Worm (Caenorhabditis elegans): ENCODE data around the gene kcnl-1.

kcnl-1 gene

DNA sequence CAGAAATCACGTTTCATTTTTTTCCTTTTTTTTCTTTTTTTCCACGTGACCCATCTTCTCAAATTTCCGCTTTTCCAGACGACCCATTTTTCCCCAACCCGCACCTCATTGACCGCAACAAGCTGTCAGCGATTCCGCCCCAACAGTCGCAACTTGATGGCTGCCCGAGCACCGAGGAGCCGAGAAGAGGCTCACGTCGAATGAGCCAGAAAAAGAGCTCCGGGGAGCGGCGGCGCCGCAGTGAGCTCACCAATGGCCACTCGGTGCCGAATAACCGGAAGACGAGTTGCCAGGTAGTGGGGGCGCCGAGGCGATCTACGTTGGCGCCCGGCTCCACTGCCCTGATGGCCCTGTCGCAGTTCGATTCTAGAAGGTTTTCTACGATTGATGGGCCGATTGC, 25.6 kb downstream of the kcnl-1 start:
- TF ChIP-seq lin-26 (GFP tag; IDR thresholded peaks at IDR 0.05) (0 out of 2 replicates have a peak, but pooled peaks have one; percentile 13), egrh-3 (GFP tag; IDR thresholded peaks at IDR 0.05) (peak; percentile 86), F57A8.1 (GFP tag; optimal IDR thresholded peaks at IDR 0.05) (no peak), C17E4.6 (GFP tag; IDR thresholded peaks at IDR 0.05) (no peak), dox-1 (GFP tag; IDR thresholded peaks at IDR 0.05) (0 out of 2 replicates have a peak, but pooled peaks have one; percentile 25), mcd-1 (GFP tag; IDR thresholded peaks at IDR 0.05) (0 out of 2 replicates have a peak, but pooled peaks have one; percentile 25), nfya-2 (GFP tag; IDR thresholded peaks at IDR 0.05) (no peak), egl-18 (GFP tag; IDR thresholded peaks at IDR 0.05) (no peak), sptf-2 (GFP tag; optimal IDR thresholded peaks at IDR 0.05) (no peak), nhr-27 (tag; optimal IDR thresholded peaks at IDR 0.05) (no peak), F55B11.4 (tag; optimal IDR thresholded peaks at IDR 0.05; ENCODE audit: borderline replicate concordance, insufficient read depth) (no peak), ceh-58 (GFP tag; IDR thresholded peaks at IDR 0.05) (no peak), ztf-3 (GFP tag; optimal IDR thresholded peaks at IDR 0.05) (no peak), nhr-120 (GFP tag; IDR thresholded peaks at IDR 0.05) (no peak), lsl-1 (GFP tag; optimal IDR thresholded peaks at IDR 0.05) (no peak), bed-2 (GFP tag; IDR thresholded peaks at IDR 0.05) (no peak), ekl-4 (GFP tag; IDR thresholded peaks at IDR 0.05) (0 out of 2 replicates have a peak, but pooled peaks have one; percentile 19), dpff-1 (tag; optimal IDR thresholded peaks at IDR 0.05) (no peak), dpl-1 (GFP tag; optimal IDR thresholded peaks at IDR 0.05) (no peak), zfh-2 (GFP tag; conservative IDR thresholded peaks at IDR 0.05) (peak; percentile 95), Y56A3A.18 (GFP tag; IDR thresholded peaks at IDR 0.05) (no peak), ztf-6 (GFP tag; IDR thresholded peaks at IDR 0.05) (no peak)

DNA sequence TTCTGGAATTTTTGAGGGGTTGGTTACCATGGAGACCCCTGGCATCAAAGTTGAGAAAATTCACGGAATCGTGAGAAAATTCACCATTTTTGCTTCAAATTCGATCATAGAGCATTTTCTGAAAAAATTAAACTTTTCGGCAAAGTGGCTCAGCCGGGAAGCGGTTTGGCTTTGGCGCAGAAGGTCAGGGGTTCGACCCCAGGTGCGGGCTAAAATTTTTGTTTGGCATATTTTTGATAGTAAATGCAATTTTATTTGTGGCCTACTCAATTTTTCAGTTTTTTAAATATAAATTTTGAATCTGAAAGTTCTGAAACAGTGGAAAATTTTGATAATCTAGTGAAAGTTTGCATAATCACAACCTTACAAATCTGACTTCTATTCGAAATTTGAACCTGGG, 33.9 kb downstream of the kcnl-1 start:
- TF ChIP-seq madf-8 (GFP tag; conservative IDR thresholded peaks at IDR 0.05) (no peak), rpc-1 (optimal IDR thresholded peaks at IDR 0.05) (no peak), rpc-1 (tag; optimal IDR thresholded peaks at IDR 0.05) (peak; percentile 24)

DNA sequence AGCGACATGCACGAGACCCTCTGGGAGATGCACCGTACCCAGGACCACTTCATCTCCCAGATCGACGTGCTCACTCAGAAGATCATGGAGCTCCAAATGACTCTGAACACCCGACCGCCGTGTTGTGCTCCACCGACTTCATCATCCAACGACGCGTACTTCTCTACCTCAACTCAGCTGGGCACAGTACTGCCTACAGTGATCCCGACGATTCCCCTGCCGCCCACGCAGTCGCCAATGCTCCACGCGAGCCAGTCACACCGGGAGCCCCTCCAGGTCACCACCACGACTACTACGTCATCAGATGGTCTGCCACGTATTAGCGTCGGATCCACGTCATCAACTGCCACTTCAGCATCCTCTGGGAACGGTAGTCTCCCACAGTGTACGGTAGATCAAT, 40.2 kb downstream of the kcnl-1 start:
- TF ChIP-seq T07F8.4 (tag; optimal IDR thresholded peaks at IDR 0.05): no peak
- no peak for TF ChIP-seq die-1 (tag; optimal IDR thresholded peaks at IDR 0.05)
- TF ChIP-seq ztf-6 (GFP tag; IDR thresholded peaks at IDR 0.05): no peak
- peak; percentile 49 for TF ChIP-seq F52B5.7 (tag; optimal IDR thresholded peaks at IDR 0.05)
- TF ChIP-seq nfyb-1 (GFP tag; IDR thresholded peaks at IDR 0.05): no peak
- TF ChIP-seq zim-3 (tag; optimal IDR thresholded peaks at IDR 0.05): no peak
- no peak for TF ChIP-seq attf-5 (GFP tag; optimal IDR thresholded peaks at IDR 0.05)
- no peak for TF ChIP-seq efl-1 (GFP tag; optimal IDR thresholded peaks at IDR 0.05)
- TF ChIP-seq zfh-2 (GFP tag; conservative IDR thresholded peaks at IDR 0.05): peak; percentile 71
- TF ChIP-seq B0261.1 (tag; optimal IDR thresholded peaks at IDR 0.05): no peak
- no peak for TF ChIP-seq ceh-58 (GFP tag; IDR thresholded peaks at IDR 0.05)
- no peak for TF ChIP-seq madf-3 (GFP tag; IDR thresholded peaks at IDR 0.05)
- TF ChIP-seq aptf-3 (GFP tag; IDR thresholded peaks at IDR 0.05): no peak
- TF ChIP-seq ekl-4 (GFP tag; IDR thresholded peaks at IDR 0.05): no peak
- no peak for TF ChIP-seq egrh-3 (GFP tag; IDR thresholded peaks at IDR 0.05)
- TF ChIP-seq hrde-1 (tag; optimal IDR thresholded peaks at IDR 0.05; ENCODE audit: borderline replicate concordance): no peak
- no peak for TF ChIP-seq sdz-38 (tag; optimal IDR thresholded peaks at IDR 0.05)
- no peak for TF ChIP-seq attf-6 (GFP tag; IDR thresholded peaks at IDR 0.05)
- no peak for TF ChIP-seq mcd-1 (GFP tag; IDR thresholded peaks at IDR 0.05)
- TF ChIP-seq egl-18 (GFP tag; IDR thresholded peaks at IDR 0.05): no peak
- no peak for TF ChIP-seq ztf-28 (GFP tag; IDR thresholded peaks at IDR 0.05)
- TF ChIP-seq somi-1 (GFP tag; optimal IDR thresholded peaks at IDR 0.05): no peak
- TF ChIP-seq dox-1 (GFP tag; IDR thresholded peaks at IDR 0.05): 0 out of 2 replicates have a peak, but pooled peaks have one; percentile 18
- no peak for TF ChIP-seq mel-28 (tag; optimal IDR thresholded peaks at IDR 0.05; ENCODE audit: borderline replicate concordance)
- TF ChIP-seq D2030.7 (GFP tag; IDR thresholded peaks at IDR 0.05): no peak
